Fruit fly (Drosophila melanogaster) whole organism: ENCODE data around the gene Mip.

ENCODE experiments used
- CG8478 ChIP-seq: fragments of >200 bp; optimal IDR thresholded peaks from 2 replicates; lab custom pipeline; 2018; ENCODE audit warnings: inconsistent platforms
- Dll ChIP-seq: fragments of >200 bp; optimal IDR thresholded peaks from 2 replicates; lab custom pipeline; 2017
- EcR ChIP-seq, 2 experiments: fragments of >200 bp; optimal IDR thresholded peaks; 2 replicates each; lab custom pipeline; 2017; ENCODE audit warnings: missing biosample characterization in 2 of 2, missing genetic modification characterization in 2 of 2, missing genetic modification reagents in 2 of 2
- pan ChIP-seq: fragments of >200 bp; optimal IDR thresholded peaks from 2 replicates; lab custom pipeline; 2017
- psq ChIP-seq: fragments of >200 bp; optimal IDR thresholded peaks from 2 replicates; lab custom pipeline; 2017
- usp ChIP-seq: fragments of >200 bp; optimal IDR thresholded peaks from 2 replicates; lab custom pipeline; 2017; ENCODE audit warnings: missing biosample characterization, missing genetic modification characterization, mixed read lengths

- TF ChIP-seq psq (lab: Kevin White, UChicago) = no peak
- no peak for TF ChIP-seq CG8478 (lab: Kevin White, UChicago)
- no peak for TF ChIP-seq EcR (GFP tag; optimal IDR thresholded peaks at IDR 0.05; lab: Kevin White, UChicago)
- TF ChIP-seq usp (GFP tag; lab: Kevin White, UChicago) = no peak
- no peak for TF ChIP-seq pan (lab: Kevin White, UChicago)
- no peak for TF ChIP-seq Dll (lab: Kevin White, UChicago)
Measured at dm6 chr3L:17364023-17364422, 14.6 kb upstream of the Mip start.
